Worm (Caenorhabditis elegans): ENCODE results near the gene gob-1.

DNA sequence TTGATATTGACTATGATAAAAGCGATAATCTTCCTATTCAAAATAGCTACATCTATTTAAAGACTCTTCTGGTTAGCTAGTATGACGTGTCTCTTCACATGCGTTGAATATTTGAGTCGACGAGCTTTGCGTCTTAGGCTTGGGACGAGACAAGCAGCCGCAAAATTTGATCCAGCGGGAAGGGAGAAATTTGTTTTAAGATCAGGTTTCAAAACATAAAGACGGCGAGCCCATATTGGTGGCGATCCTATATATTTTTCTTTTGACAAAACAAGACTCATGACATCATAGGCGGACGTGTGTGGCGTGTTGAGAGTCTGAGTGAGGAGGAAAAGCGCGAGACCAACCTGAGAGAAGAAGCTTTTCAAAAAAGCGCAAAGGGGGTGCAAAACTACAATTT, 52.1 kb downstream of the gob-1 start:
- no peak for TF ChIP-seq sea-2 (GFP tag; IDR thresholded peaks at IDR 0.05)
- no peak for TF ChIP-seq lin-35 (GFP tag; optimal IDR thresholded peaks at IDR 0.05)

Data from whole organism, young adult.